Worm (Caenorhabditis elegans): ENCODE measurements around the gene Y51H7C.7.

DNA sequence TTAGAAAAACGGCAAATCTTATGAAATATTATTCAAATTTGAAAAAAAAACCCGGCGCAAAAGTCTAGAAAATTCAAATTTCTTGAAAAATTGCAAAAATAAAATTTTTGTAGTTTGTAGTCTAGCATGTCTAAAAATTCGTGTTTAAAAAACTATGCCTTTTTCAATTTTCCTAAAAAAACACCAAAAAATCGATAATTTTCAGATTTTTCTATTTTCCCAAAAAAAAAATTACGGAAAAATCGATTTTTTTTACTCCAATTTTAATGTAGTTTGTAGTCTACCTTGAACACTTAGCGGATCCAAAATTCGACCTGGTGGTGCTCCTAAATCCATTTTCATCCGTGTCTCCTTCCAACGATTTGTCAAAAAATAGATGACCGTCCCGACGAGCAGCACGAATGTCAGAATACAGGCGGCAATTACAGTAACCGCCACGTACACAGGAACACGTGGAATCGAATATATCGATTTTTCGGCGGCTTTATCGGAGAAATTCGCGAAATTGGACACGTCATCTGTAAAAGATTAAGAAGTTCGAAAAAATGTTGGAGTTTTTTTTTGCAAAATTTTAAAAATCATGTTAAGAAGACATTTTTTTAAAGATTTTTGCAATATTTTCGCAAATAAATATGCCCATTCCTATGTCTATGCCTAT is 18.6 kb downstream of the Y51H7C.7 start:
- no peak for TF ChIP-seq hlh-13 (GFP tag; optimal IDR thresholded peaks at IDR 0.05)
- no peak for TF ChIP-seq ceh-31 (tag; optimal IDR thresholded peaks at IDR 0.05)
- TF ChIP-seq unc-55 (GFP tag; optimal IDR thresholded peaks at IDR 0.05) = no peak
- no peak for TF ChIP-seq odd-2 (tag; optimal IDR thresholded peaks at IDR 0.05)
- TF ChIP-seq ref-2 (tag; optimal IDR thresholded peaks at IDR 0.05) = no peak
- TF ChIP-seq ama-1 (optimal IDR thresholded peaks at IDR 0.05) = no peak
- TF ChIP-seq T23F11.4 (GFP tag; optimal IDR thresholded peaks at IDR 0.05) = no peak
- no peak for TF ChIP-seq pqm-1 (tag; optimal IDR thresholded peaks at IDR 0.05)
- no peak for TF ChIP-seq gmeb-2 (tag; optimal IDR thresholded peaks at IDR 0.05)
